Fruit fly (Drosophila melanogaster): Measurements from ENCODE around the gene Pfrx.

The Pfrx gene

dm6 chrX:19495611-19496583, 592 bp downstream of the Pfrx start (continued):
- TF ChIP-seq slp2 (GFP tag; optimal IDR thresholded peaks at IDR 0.05) = peak; percentile 35
- no peak for TF ChIP-seq CG16779 (GFP tag; IDR thresholded peaks at IDR 0.05)
- TF ChIP-seq CG17568 (GFP tag; optimal IDR thresholded peaks at IDR 0.05) = no peak
- TF ChIP-seq ken (GFP tag; IDR thresholded peaks at IDR 0.05) = peak; percentile 49; the same call in 1 of the 3 replicates
- TF ChIP-seq CG32772 (GFP tag; IDR thresholded peaks at IDR 0.05) = 0 out of 2 replicates have a peak, but pooled peaks have one; percentile 14
- no peak for TF ChIP-seq TFAM (GFP tag; optimal IDR thresholded peaks at IDR 0.05)
- peak; percentile 70 for TF ChIP-seq mam (GFP tag; optimal IDR thresholded peaks at IDR 0.05)
- TF ChIP-seq Kr (GFP tag; optimal IDR thresholded peaks at IDR 0.05) = no peak
- TF ChIP-seq CG17385 (GFP tag; optimal IDR thresholded peaks at IDR 0.05) = peak; percentile 34
- 0 out of 3 replicates have a peak, but pooled peaks have one; percentile 23 for TF ChIP-seq CG2889 (GFP tag; IDR thresholded peaks at IDR 0.05)
- TF ChIP-seq Hand (GFP tag; optimal IDR thresholded peaks at IDR 0.05) = peak; percentile 43
- peak; percentile 24 for TF ChIP-seq MTF-1 (GFP tag; optimal IDR thresholded peaks at IDR 0.05; ENCODE audit: borderline replicate concordance)
- peak; percentile 65 for TF ChIP-seq HLH54F (GFP tag; optimal IDR thresholded peaks at IDR 0.05)
- TF ChIP-seq CG7556 (GFP tag; optimal IDR thresholded peaks at IDR 0.05) = peak; percentile 48
- 0 out of 3 replicates have a peak, but pooled peaks have one; percentile 23 for TF ChIP-seq jigr1 (GFP tag; IDR thresholded peaks at IDR 0.05)
- no peak for TF ChIP-seq CG32767 (GFP tag; IDR thresholded peaks at IDR 0.05)
- peak; percentile 20 for TF ChIP-seq vfl (GFP tag; optimal IDR thresholded peaks at IDR 0.05)
- TF ChIP-seq sug (tag; optimal IDR thresholded peaks at IDR 0.05) = peak; percentile 81
- peak; percentile 57 for TF ChIP-seq Dek (tag; optimal IDR thresholded peaks at IDR 0.05)
- 0 out of 2 replicates have a peak, but pooled peaks have one; percentile 20 for TF ChIP-seq CG4730 (GFP tag; IDR thresholded peaks at IDR 0.05)
- peak; percentile 22 for TF ChIP-seq Mes4 (GFP tag; optimal IDR thresholded peaks at IDR 0.05)
- TF ChIP-seq vnd (GFP tag; IDR thresholded peaks at IDR 0.05; ENCODE audit: partially characterized antibody) = no peak
- peak; percentile 1 to 48 for TF ChIP-seq bsh (GFP tag; optimal IDR thresholded peaks at IDR 0.05)
- peak; percentile 55 to 76 for TF ChIP-seq Hr51 (GFP tag; optimal IDR thresholded peaks at IDR 0.05)
- TF ChIP-seq NC2β (GFP tag; optimal IDR thresholded peaks at IDR 0.05) = no peak
- TF ChIP-seq kah (GFP tag; optimal IDR thresholded peaks at IDR 0.05) = no peak
- peak; percentile 45 for TF ChIP-seq CG12659 (GFP tag; optimal IDR thresholded peaks at IDR 0.05)
- peak; percentile 15; the same call in 1 of the 3 replicates for TF ChIP-seq croc (GFP tag; conservative IDR thresholded peaks at IDR 0.05)
- TF ChIP-seq zfh2 (GFP tag; optimal IDR thresholded peaks at IDR 0.05) = peak; percentile 63
- TF ChIP-seq CG17361 (GFP tag; IDR thresholded peaks at IDR 0.05) = peak; percentile 43; the same call in 1 of the 3 replicates
- TF ChIP-seq CG1603 (tag; optimal IDR thresholded peaks at IDR 0.05) = peak; percentile 77
- TF ChIP-seq Bdp1 (GFP tag; optimal IDR thresholded peaks at IDR 0.05) = peak; percentile 54
- TF ChIP-seq CG10565 (GFP tag; optimal IDR thresholded peaks at IDR 0.05) = no peak
- peak; percentile 41 for TF ChIP-seq scrt (GFP tag; optimal IDR thresholded peaks at IDR 0.05)
- peak; percentile 32 for TF ChIP-seq CG10654 (GFP tag; optimal IDR thresholded peaks at IDR 0.05)
- peak; percentile 94 for TF ChIP-seq CG11696 (GFP tag; IDR thresholded peaks at IDR 0.05)
- peak; percentile 79 for TF ChIP-seq Drgx (GFP tag; IDR thresholded peaks at IDR 0.05)
- TF ChIP-seq MESR4 (GFP tag; optimal IDR thresholded peaks at IDR 0.05) = peak; percentile 70
- TF ChIP-seq CG4328 (GFP tag; optimal IDR thresholded peaks at IDR 0.05) = peak; percentile 56
- TF ChIP-seq CG1233 (GFP tag; optimal IDR thresholded peaks at IDR 0.05) = peak; percentile 31
- TF ChIP-seq Side (GFP tag; optimal IDR thresholded peaks at IDR 0.05) = peak; percentile 62
- peak; percentile 33; the same call in 1 of the 2 replicates for TF ChIP-seq E2f1 (GFP tag; IDR thresholded peaks at IDR 0.05)
- TF ChIP-seq CG18599 (GFP tag; optimal IDR thresholded peaks at IDR 0.05) = peak; percentile 79
- peak; percentile 2 for TF ChIP-seq gcm (GFP tag; optimal IDR thresholded peaks at IDR 0.05)
- 0 out of 2 replicates have a peak, but pooled peaks have one; percentile 17 for TF ChIP-seq cas (GFP tag; IDR thresholded peaks at IDR 0.05)
- peak; percentile 75 for TF ChIP-seq caup (GFP tag; optimal IDR thresholded peaks at IDR 0.05; ENCODE audit: severe bottlenecking)
- peak; percentile 38 for TF ChIP-seq Blimp-1 (GFP tag; optimal IDR thresholded peaks at IDR 0.05)
